Worm (Caenorhabditis elegans) whole organism, L2 larva: Measurements from ENCODE around the gene F37C4.8.

Experiments
- elt-3 ChIP-seq: sonication (generic microtip); optimal IDR thresholded peaks from 2 replicates; lab custom pipeline; 2017; ENCODE audit warnings: missing biosample characterization, missing genetic modification characterization
- lsy-2 ChIP-seq, 2 experiments: fragments of 150-350 bp in 1 of 2; sonication (generic microtip) in 1 of 2; optimal IDR thresholded peaks; 2 replicates each; lab custom pipeline; 2014 to 2017; ENCODE audit warnings: missing biosample characterization in 2 of 2, missing genetic modification characterization in 2 of 2
- nhr-11 ChIP-seq: fragments of 150-350 bp; optimal IDR thresholded peaks from 2 replicates; lab custom pipeline; 2014; ENCODE audit warnings: missing biosample characterization, missing genetic modification characterization
- nhr-12 ChIP-seq: fragments of 150-350 bp; optimal IDR thresholded peaks from 2 replicates; lab custom pipeline; 2014; ENCODE audit warnings: missing biosample characterization, missing genetic modification characterization

- TF ChIP-seq nhr-12 (tag; lab: Kevin White, UChicago): no peak
- TF ChIP-seq nhr-11 (tag; lab: Kevin White, UChicago): no peak
- no peak for TF ChIP-seq elt-3 (tag; lab: Kevin White, UChicago)
- no peak for TF ChIP-seq lsy-2 (tag; optimal IDR thresholded peaks at IDR 0.05; lab: Kevin White, UChicago)
These were observed 13.8 kb upstream of the F37C4.8 start, which contains the start of gene dct-8 for ce11 chrIV:3894770-3895169.
